Fruit fly (Drosophila melanogaster): Measurements from ENCODE around the gene CG32563.

CG32563 gene

dm6 chrX:17178484-17178921 is 29.7 kb upstream of the CG32563 start (continued):
- peak; percentile 97 for TF ChIP-seq slou (GFP tag; optimal IDR thresholded peaks at IDR 0.05)
- no peak for TF ChIP-seq bbx (GFP tag; IDR thresholded peaks at IDR 0.05; ENCODE audit: partially characterized antibody)
- no peak for TF ChIP-seq Hr39 (optimal IDR thresholded peaks at IDR 0.05)
- TF ChIP-seq tx (GFP tag; optimal IDR thresholded peaks at IDR 0.05): no peak
- peak; percentile 96 for TF ChIP-seq D19A (tag; optimal IDR thresholded peaks at IDR 0.05)
- TF ChIP-seq abd-A (tag; optimal IDR thresholded peaks at IDR 0.05): peak; percentile 65
- TF ChIP-seq CG6854 (GFP tag; optimal IDR thresholded peaks at IDR 0.05): peak; percentile 95
- no peak for TF ChIP-seq CG13287 (GFP tag; IDR thresholded peaks at IDR 0.05; ENCODE audit: partially characterized antibody)
- TF ChIP-seq CG2120 (GFP tag; optimal IDR thresholded peaks at IDR 0.05): no peak
- TF ChIP-seq CG14014 (GFP tag; IDR thresholded peaks at IDR 0.05): no peak
- peak; percentile 97 for TF ChIP-seq Max (GFP tag; optimal IDR thresholded peaks at IDR 0.05)
- TF ChIP-seq Tbp (GFP tag; optimal IDR thresholded peaks at IDR 0.05): no peak
- TF ChIP-seq CG11560 (tag; IDR thresholded peaks at IDR 0.05): peak; percentile 91
- TF ChIP-seq gsb-n (tag; optimal IDR thresholded peaks at IDR 0.05): no peak
- TF ChIP-seq Dfd (GFP tag; optimal IDR thresholded peaks at IDR 0.05): no peak
- peak; percentile 98 for TF ChIP-seq Asciz (GFP tag; optimal IDR thresholded peaks at IDR 0.05)
- no peak for TF ChIP-seq CG3838 (GFP tag; optimal IDR thresholded peaks at IDR 0.05)
- TF ChIP-seq sug (tag; optimal IDR thresholded peaks at IDR 0.05): peak; percentile 82
- TF ChIP-seq CG8281 (tag; optimal IDR thresholded peaks at IDR 0.05): peak; percentile 86
- TF ChIP-seq Hr3 (GFP tag; optimal IDR thresholded peaks at IDR 0.05): peak; percentile 97
- peak; percentile 73 for TF ChIP-seq CG9932 (GFP tag; IDR thresholded peaks at IDR 0.05)
- peak; percentile 94 for TF ChIP-seq nom (GFP tag; optimal IDR thresholded peaks at IDR 0.05)
- peak; percentile 85 for TF ChIP-seq CG34376 (GFP tag; optimal IDR thresholded peaks at IDR 0.05)
- TF ChIP-seq CG30431 (GFP tag; optimal IDR thresholded peaks at IDR 0.05): peak; percentile 26
- peak; percentile 92 for TF ChIP-seq otp (GFP tag; IDR thresholded peaks at IDR 0.05)
- TF ChIP-seq CG14860 (GFP tag; IDR thresholded peaks at IDR 0.05; ENCODE audit: partially characterized antibody): no peak
- peak; percentile 98 for TF ChIP-seq Sox100B (GFP tag; optimal IDR thresholded peaks at IDR 0.05)
- peak; percentile 71 for TF ChIP-seq CG12744 (GFP tag; optimal IDR thresholded peaks at IDR 0.05)
- TF ChIP-seq CG17186 (GFP tag; optimal IDR thresholded peaks at IDR 0.05): peak; percentile 81
- peak; percentile 88 for TF ChIP-seq CG4360 (GFP tag; IDR thresholded peaks at IDR 0.05)
- TF ChIP-seq gfzf (GFP tag; optimal IDR thresholded peaks at IDR 0.05): peak; percentile 2
- peak; percentile 99 for TF ChIP-seq dmrt99B (tag; optimal IDR thresholded peaks at IDR 0.05)
- peak in 1 of 2 experiments; percentile 93 for TF ChIP-seq Hr78 (GFP tag; optimal IDR thresholded peaks at IDR 0.05)
- no peak for TF ChIP-seq CG9876 (GFP tag; optimal IDR thresholded peaks at IDR 0.05)
- no peak for TF ChIP-seq PHDP (tag; optimal IDR thresholded peaks at IDR 0.05)
- TF ChIP-seq CG17612 (GFP tag; IDR thresholded peaks at IDR 0.05): peak; percentile 97
- TF ChIP-seq CG13775 (GFP tag; optimal IDR thresholded peaks at IDR 0.05): peak; percentile 91
- TF ChIP-seq insv (GFP tag; optimal IDR thresholded peaks at IDR 0.05): peak in 1 of 2 experiments; percentile 40
- no peak for TF ChIP-seq Bteb2 (GFP tag; optimal IDR thresholded peaks at IDR 0.05)
- peak; percentile 99 for TF ChIP-seq CG18262 (tag; optimal IDR thresholded peaks at IDR 0.05)
- peak; percentile 99 for TF ChIP-seq sisA (GFP tag; IDR thresholded peaks at IDR 0.05)
- no peak for TF ChIP-seq crp (GFP tag; optimal IDR thresholded peaks at IDR 0.05)
- peak; percentile 96 for TF ChIP-seq C15 (GFP tag; IDR thresholded peaks at IDR 0.05)
- TF ChIP-seq CG6654 (GFP tag; optimal IDR thresholded peaks at IDR 0.05): peak; percentile 95
- no peak for TF ChIP-seq Lim3 (GFP tag; IDR thresholded peaks at IDR 0.05)
- TF ChIP-seq Nf-YA (GFP tag; IDR thresholded peaks at IDR 0.05): peak; percentile 98
- TF ChIP-seq grau (tag; optimal IDR thresholded peaks at IDR 0.05): no peak
- no peak for TF ChIP-seq CG17385 (GFP tag; optimal IDR thresholded peaks at IDR 0.05)
- peak; percentile 94 for TF ChIP-seq Fer2 (tag; optimal IDR thresholded peaks at IDR 0.05)
- peak; percentile 22 for TF ChIP-seq twi (tag; optimal IDR thresholded peaks at IDR 0.05)
- no peak for TF ChIP-seq hbn (GFP tag; IDR thresholded peaks at IDR 0.05; ENCODE audit: partially characterized antibody)
